Fruit fly (Drosophila melanogaster) whole organism, embryonic: Measurements from ENCODE around the gene lin-52.

Experiments
- B-H2 ChIP-seq: fragments of 200-800 bp; sonication (Bioruptor generic); optimal IDR thresholded peaks from 2 replicates; lab custom pipeline; 2018; ENCODE audit warnings: missing biosample characterization, mild to moderate bottlenecking, missing genetic modification characterization
- CG11398 ChIP-seq: fragments of 200-800 bp; sonication (Bioruptor generic); optimal IDR thresholded peaks from 2 replicates; lab custom pipeline; 2016; ENCODE audit warnings: missing biosample characterization, missing genetic modification characterization
- CG12104 ChIP-seq: fragments of 200-800 bp; sonication (Bioruptor generic); optimal IDR thresholded peaks from 3 replicates; lab custom pipeline; 2016; ENCODE audit warnings: missing biosample characterization, missing genetic modification characterization
- CG12155 ChIP-seq: fragments of 200-800 bp; sonication (Bioruptor generic); optimal IDR thresholded peaks from 3 replicates; lab custom pipeline; 2016; ENCODE audit warnings: missing biosample characterization, missing genetic modification characterization
- CG12942 ChIP-seq: fragments of 200-800 bp; sonication (Bioruptor generic); optimal IDR thresholded peaks from 3 replicates; lab custom pipeline; 2016; ENCODE audit warnings: missing biosample characterization, missing genetic modification characterization
- CG13296 ChIP-seq: fragments of 200-800 bp; sonication (Bioruptor generic); optimal IDR thresholded peaks from 3 replicates; lab custom pipeline; 2018; ENCODE audit warnings: missing biosample characterization, mild to moderate bottlenecking, missing genetic modification characterization
- CG14860 ChIP-seq: fragments of 200-800 bp; sonication (Bioruptor generic); IDR thresholded peaks from 3 replicates; pipeline ENCODE4 v1.3.6; 2022; ENCODE audit warnings: missing biosample characterization, missing genetic modification characterization; ENCODE audit not compliant: partially characterized antibody
- CG17912 ChIP-seq: fragments of 200-800 bp; sonication (Bioruptor generic); optimal IDR thresholded peaks from 2 replicates; lab custom pipeline; 2018; ENCODE audit warnings: missing biosample characterization, mild to moderate bottlenecking, missing genetic modification characterization
- CG18476 ChIP-seq: fragments of 200-800 bp; sonication (Bioruptor generic); optimal IDR thresholded peaks from 2 replicates; lab custom pipeline; 2016; ENCODE audit warnings: missing biosample characterization, mild to moderate bottlenecking, missing genetic modification characterization
- CG18599 ChIP-seq: fragments of 200-800 bp; sonication (Bioruptor generic); optimal IDR thresholded peaks from 3 replicates; lab custom pipeline; 2017; ENCODE audit warnings: missing biosample characterization, missing genetic modification characterization, mild to moderate bottlenecking, moderate library complexity, missing genetic modification reagents
- CG2678 ChIP-seq: fragments of 200-800 bp; sonication (Bioruptor generic); optimal IDR thresholded peaks from 3 replicates; lab custom pipeline; 2019; ENCODE audit warnings: missing biosample characterization, mild to moderate bottlenecking, missing genetic modification characterization, moderate library complexity
- CG30403 ChIP-seq: fragments of 200-800 bp; sonication (Bioruptor generic); optimal IDR thresholded peaks from 3 replicates; lab custom pipeline; 2016; ENCODE audit warnings: missing biosample characterization, missing genetic modification characterization
- CG31388 ChIP-seq: fragments of 200-800 bp; sonication (Bioruptor generic); optimal IDR thresholded peaks from 2 replicates; lab custom pipeline; 2016; ENCODE audit warnings: missing biosample characterization, missing genetic modification characterization
- CG3995 ChIP-seq: fragments of 200-800 bp; sonication (Bioruptor generic); optimal IDR thresholded peaks from 3 replicates; lab custom pipeline; 2016; ENCODE audit warnings: missing biosample characterization, missing genetic modification characterization
- CG8290 ChIP-seq, 3 experiments: fragments of 200-800 bp; sonication (Bioruptor generic); optimal IDR thresholded peaks; 2 replicates each; lab custom pipeline; 2016 to 2019; ENCODE audit warnings: missing biosample characterization in 3 of 3, missing genetic modification characterization in 3 of 3, mild to moderate bottlenecking in 2 of 3, moderate library complexity in 1 of 3
- CG8944 ChIP-seq: fragments of 200-800 bp; sonication (Bioruptor generic); optimal IDR thresholded peaks from 3 replicates; lab custom pipeline; 2016; ENCODE audit warnings: missing biosample characterization, missing genetic modification characterization
- CG9727 ChIP-seq: fragments of 200-800 bp; sonication (Bioruptor generic); optimal IDR thresholded peaks from 3 replicates; lab custom pipeline; 2017; ENCODE audit warnings: missing biosample characterization, mild to moderate bottlenecking, missing genetic modification characterization
- CTCF ChIP-seq: fragments of 200-800 bp; sonication (Bioruptor generic); optimal IDR thresholded peaks from 2 replicates; lab custom pipeline; 2017; ENCODE audit warnings: missing biosample characterization, mild to moderate bottlenecking, missing genetic modification characterization, moderate library complexity
- D19B ChIP-seq: fragments of 200-800 bp; sonication (Bioruptor generic); optimal IDR thresholded peaks from 2 replicates; lab custom pipeline; 2017; ENCODE audit warnings: missing biosample characterization, mild to moderate bottlenecking, missing genetic modification characterization
- E2f2 ChIP-seq: fragments of 200-800 bp; sonication (Bioruptor generic); IDR thresholded peaks from 2 replicates; pipeline ENCODE4 v1.3.6; 2022; ENCODE audit warnings: missing biosample characterization, missing genetic modification characterization
- Fer3 ChIP-seq: fragments of 200-800 bp; sonication (Bioruptor generic); optimal IDR thresholded peaks from 2 replicates; lab custom pipeline; 2018; ENCODE audit warnings: missing biosample characterization, mild to moderate bottlenecking, missing genetic modification characterization, moderate library complexity
- Hmx ChIP-seq: fragments of 200-800 bp; sonication (Bioruptor generic); optimal IDR thresholded peaks from 2 replicates; lab custom pipeline; 2016; ENCODE audit warnings: missing biosample characterization, missing genetic modification characterization
- Nf-YC ChIP-seq: fragments of 200-800 bp; optimal IDR thresholded peaks from 3 replicates; lab custom pipeline; 2019; ENCODE audit warnings: missing biosample characterization, mild to moderate bottlenecking, missing genetic modification characterization, moderate library complexity
- PHDP ChIP-seq: fragments of 200-800 bp; sonication (Bioruptor generic); optimal IDR thresholded peaks from 3 replicates; lab custom pipeline; 2018; ENCODE audit warnings: missing biosample characterization, mild to moderate bottlenecking, missing genetic modification characterization, moderate library complexity
- Rfx ChIP-seq: fragments of 200-800 bp; sonication (Bioruptor generic); IDR thresholded peaks from 2 replicates; pipeline ENCODE4 v1.3.6; 2022; ENCODE audit warnings: missing biosample characterization, missing genetic modification characterization
- Side ChIP-seq: fragments of 200-800 bp; sonication (Bioruptor generic); optimal IDR thresholded peaks from 2 replicates; lab custom pipeline; 2016; ENCODE audit warnings: missing biosample characterization, missing genetic modification characterization
- TFAM ChIP-seq: fragments of 200-800 bp; sonication (Bioruptor generic); optimal IDR thresholded peaks from 2 replicates; lab custom pipeline; 2017; ENCODE audit warnings: missing biosample characterization, missing genetic modification characterization, inconsistent platforms
- Vsx1 ChIP-seq: fragments of 200-800 bp; sonication (Bioruptor generic); optimal IDR thresholded peaks from 2 replicates; lab custom pipeline; 2017; ENCODE audit warnings: missing biosample characterization, mild to moderate bottlenecking, missing genetic modification characterization, missing genetic modification reagents
- ase ChIP-seq: fragments of 200-800 bp; sonication (Bioruptor generic); IDR thresholded peaks from 3 replicates; pipeline ENCODE4 v1.3.6; 2022; ENCODE audit warnings: missing biosample characterization, missing genetic modification characterization
- ato ChIP-seq: fragments of 200-800 bp; sonication (Bioruptor generic); IDR thresholded peaks from 2 replicates; pipeline ENCODE4 v1.3.6; 2022; ENCODE audit warnings: missing biosample characterization, missing genetic modification characterization; ENCODE audit not compliant: partially characterized antibody
- br ChIP-seq: fragments of >200 bp; optimal IDR thresholded peaks from 2 replicates; lab custom pipeline; 2017
- chif ChIP-seq, 2 experiments: fragments of 200-800 bp; sonication (Bioruptor generic); optimal IDR thresholded peaks; 3 replicates each; lab custom pipeline; 2016; ENCODE audit warnings: missing biosample characterization in 2 of 2, missing genetic modification characterization in 2 of 2
- ci ChIP-seq: fragments of 200-800 bp; sonication (Bioruptor generic); IDR thresholded peaks from 3 replicates; pipeline ENCODE4 v1.3.6; 2022; ENCODE audit warnings: missing biosample characterization, missing genetic modification characterization
- disco-r ChIP-seq: fragments of 200-800 bp; sonication (Bioruptor generic); optimal IDR thresholded peaks from 2 replicates; lab custom pipeline; 2016; ENCODE audit warnings: missing biosample characterization, missing genetic modification characterization
- ewg ChIP-seq: fragments of 200-800 bp; sonication (Bioruptor generic); optimal IDR thresholded peaks from 3 replicates; lab custom pipeline; 2017; ENCODE audit warnings: mild to moderate bottlenecking, missing biosample characterization, missing genetic modification reagents, missing genetic modification characterization
- eyg ChIP-seq: fragments of 200-800 bp; sonication (Bioruptor generic); optimal IDR thresholded peaks from 3 replicates; lab custom pipeline; 2016; ENCODE audit warnings: missing biosample characterization, missing genetic modification characterization
- fd102C ChIP-seq: fragments of 200-800 bp; sonication (Bioruptor generic); optimal IDR thresholded peaks from 2 replicates; lab custom pipeline; 2018; ENCODE audit warnings: missing biosample characterization, mild to moderate bottlenecking, missing genetic modification characterization, moderate library complexity
- fu2 ChIP-seq: fragments of 200-800 bp; sonication (Bioruptor generic); optimal IDR thresholded peaks from 2 replicates; lab custom pipeline; 2016; ENCODE audit warnings: missing biosample characterization, missing genetic modification characterization
- gfzf ChIP-seq: fragments of 200-800 bp; sonication (Bioruptor generic); optimal IDR thresholded peaks from 2 replicates; lab custom pipeline; 2016; ENCODE audit warnings: missing biosample characterization, mild to moderate bottlenecking, missing genetic modification characterization, moderate library complexity
- h ChIP-seq: fragments of >200 bp; optimal IDR thresholded peaks from 2 replicates; lab custom pipeline; 2017
- insv ChIP-seq, 2 experiments: fragments of 200-800 bp; sonication (Bioruptor generic); optimal IDR thresholded peaks; 3 replicates each; lab custom pipeline; 2016 to 2018; ENCODE audit warnings: missing biosample characterization in 2 of 2, missing genetic modification characterization in 2 of 2
- jumu ChIP-seq: fragments of 200-800 bp; sonication (Bioruptor generic); optimal IDR thresholded peaks from 3 replicates; lab custom pipeline; 2016; ENCODE audit warnings: missing biosample characterization, missing genetic modification characterization
- kay ChIP-seq: fragments of 200-800 bp; sonication (Bioruptor generic); optimal IDR thresholded peaks from 2 replicates; lab custom pipeline; 2016; ENCODE audit warnings: missing biosample characterization, missing genetic modification characterization
- oc ChIP-seq: fragments of 200-800 bp; sonication (Bioruptor generic); optimal IDR thresholded peaks from 2 replicates; lab custom pipeline; 2018; ENCODE audit warnings: missing biosample characterization, mild to moderate bottlenecking, missing genetic modification characterization, moderate library complexity
- pan ChIP-seq, 4 experiments: fragments of >200 bp in 3 of 4; fragments of 200-800 bp in 1 of 4; sonication (Bioruptor generic) in 1 of 4; optimal IDR thresholded peaks in 3 of 4; IDR thresholded peaks in 1 of 4; 2 replicates each; pipeline versions ENCODE4 v1.3.6 to Lab custom; 2017 to 2022; ENCODE audit warnings: missing biosample characterization in 2 of 4, missing genetic modification characterization in 2 of 4, mixed read lengths in 1 of 4
- row ChIP-seq: fragments of 200-800 bp; sonication (Bioruptor generic); IDR thresholded peaks from 3 replicates; pipeline ENCODE4 v1.3.6; 2022; ENCODE audit warnings: missing biosample characterization, missing genetic modification characterization
- sd ChIP-seq: fragments of 200-800 bp; sonication (Bioruptor generic); optimal IDR thresholded peaks from 3 replicates; lab custom pipeline; 2018; ENCODE audit warnings: missing biosample characterization, mild to moderate bottlenecking, missing genetic modification characterization, moderate library complexity
- tap ChIP-seq: fragments of 200-800 bp; optimal IDR thresholded peaks from 3 replicates; lab custom pipeline; 2019; ENCODE audit warnings: missing biosample characterization, mild to moderate bottlenecking, missing genetic modification characterization, moderate library complexity
- tio ChIP-seq: fragments of 200-800 bp; sonication (Bioruptor generic); optimal IDR thresholded peaks from 2 replicates; lab custom pipeline; 2017; ENCODE audit warnings: missing biosample characterization, missing genetic modification characterization, inconsistent platforms
- trem ChIP-seq: fragments of 200-800 bp; optimal IDR thresholded peaks from 3 replicates; lab custom pipeline; 2019; ENCODE audit warnings: missing biosample characterization, mild to moderate bottlenecking, missing genetic modification characterization, moderate library complexity
- trh ChIP-seq: fragments of 200-800 bp; sonication (Bioruptor generic); optimal IDR thresholded peaks from 2 replicates; lab custom pipeline; 2016; ENCODE audit warnings: missing biosample characterization, missing genetic modification characterization

lin-52 gene

DNA sequence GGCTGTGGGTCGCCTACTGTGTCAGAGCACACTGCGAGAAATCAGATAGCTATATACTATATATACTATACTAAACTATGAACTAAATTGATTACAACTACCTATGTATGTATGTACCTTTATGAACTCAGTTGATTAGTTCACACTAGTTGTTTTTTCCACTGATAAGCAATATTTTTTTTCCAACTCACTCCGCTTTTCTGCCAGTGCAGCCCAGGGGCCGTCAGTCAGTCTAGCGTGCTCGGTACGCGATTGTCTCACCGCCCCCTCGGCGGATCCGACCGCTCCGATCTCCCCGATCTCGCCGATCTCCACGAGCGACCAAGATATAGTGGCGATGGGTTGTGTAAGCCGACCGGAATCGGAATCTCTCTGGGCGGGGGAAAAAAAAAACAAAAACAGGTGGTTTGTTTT is 48.9 kb downstream of the lin-52 start (continued):
- TF ChIP-seq B-H2 (GFP tag; lab: Kevin White, UChicago) (no peak), CG14860 (GFP tag; lab: Robert Waterston, UW) (no peak), CG9727 (peak; percentile 78), tio (peak; percentile 35), CG3995 (GFP tag; lab: Kevin White, UChicago) (no peak), pan (optimal IDR thresholded peaks at IDR 0.05; lab: Kevin White, UChicago) (no peak), pan (GFP tag; optimal IDR thresholded peaks at IDR 0.05 in 1 of 2, IDR thresholded peaks at IDR 0.05 in 1 of 2) (peak in 1 of 2 experiments; percentile 95), CTCF (peak; percentile 36), oc (tag; lab: Kevin White, UChicago) (peak; percentile 39), Fer3 (tag; lab: Kevin White, UChicago) (peak; percentile 86), D19B (GFP tag; lab: Kevin White, UChicago) (peak; percentile 69), ewg (GFP tag; lab: Kevin White, UChicago) (peak; percentile 50), h (lab: Kevin White, UChicago) (no peak), CG2678 (tag; lab: Kevin White, UChicago) (peak; percentile 90), tap (tag; lab: Kevin White, UChicago) (peak; percentile 88), CG12155 (peak; percentile 62), disco-r (GFP tag; lab: Kevin White, UChicago) (peak; percentile 30), fu2 (GFP tag; lab: Kevin White, UChicago) (no peak), fd102C (GFP tag; lab: Kevin White, UChicago) (no peak), TFAM (GFP tag; lab: Kevin White, UChicago) (no peak), trem (tag; lab: Kevin White, UChicago) (peak; percentile 22), E2f2 (GFP tag; lab: Robert Waterston, UW) (peak; percentile 66), CG8944 (GFP tag; lab: Kevin White, UChicago) (peak; percentile 44), Vsx1 (GFP tag; lab: Kevin White, UChicago) (peak; percentile 61), CG8290 (GFP tag; optimal IDR thresholded peaks at IDR 0.05; lab: Kevin White, UChicago) (no peak), CG8290 (tag; optimal IDR thresholded peaks at IDR 0.05; lab: Kevin White, UChicago) (peak in 1 of 2 experiments; percentile 92), CG13296 (GFP tag; lab: Kevin White, UChicago) (peak; percentile 80), chif (GFP tag; optimal IDR thresholded peaks at IDR 0.05; lab: Kevin White, UChicago) (peak; percentile 48 to 76), PHDP (tag; lab: Kevin White, UChicago) (peak; percentile 81), CG18476 (GFP tag; lab: Kevin White, UChicago) (peak; percentile 75), gfzf (GFP tag; lab: Kevin White, UChicago) (no peak), CG31388 (peak; percentile 54), CG18599 (GFP tag; lab: Kevin White, UChicago) (peak; percentile 94), insv (GFP tag; optimal IDR thresholded peaks at IDR 0.05; lab: Kevin White, UChicago) (no peak), Rfx (peak; percentile 96), Nf-YC (peak; percentile 75), kay (GFP tag; lab: Kevin White, UChicago) (peak; percentile 75), eyg (GFP tag; lab: Kevin White, UChicago) (peak; percentile 23), trh (GFP tag; lab: Kevin White, UChicago) (peak; percentile 43), ci (GFP tag; lab: Robert Waterston, UW) (peak; percentile 95), Side (GFP tag; lab: Kevin White, UChicago) (peak; percentile 53), row (GFP tag; lab: Robert Waterston, UW) (peak; percentile 90), CG30403 (GFP tag; lab: Kevin White, UChicago) (peak; percentile 83), ato (no peak), sd (tag; lab: Kevin White, UChicago) (peak; percentile 49), ase (GFP tag; lab: Robert Waterston, UW) (peak; percentile 88), CG11398 (GFP tag; lab: Kevin White, UChicago) (no peak), CG17912 (GFP tag; lab: Kevin White, UChicago) (no peak), jumu (GFP tag; lab: Kevin White, UChicago) (peak; percentile 68), CG12942 (GFP tag; lab: Kevin White, UChicago) (peak; percentile 54), Hmx (peak; percentile 41), br (no peak), CG12104 (GFP tag; lab: Kevin White, UChicago) (peak; percentile 66)
